Worm (Caenorhabditis elegans) whole organism, L4 larva: ENCODE results near the gene fbxa-120.

Source experiments
- ZK337.2 ChIP-seq: fragments of 200-800 bp; sonication (Bioruptor generic); IDR thresholded peaks from 2 replicates; pipeline ENCODE4 v1.3.6; 2022; ENCODE audit warnings: missing genetic modification reagents, missing genetic modification characterization, missing compliant biosample characterization
- ces-1 ChIP-seq: fragments of 150-350 bp; sonication (generic microtip); optimal IDR thresholded peaks from 4 replicates; lab custom pipeline; 2014; ENCODE audit warnings: missing biosample characterization, missing genetic modification reagents, missing genetic modification characterization
- dve-1 ChIP-seq: sonication (generic microtip); optimal IDR thresholded peaks from 2 replicates; lab custom pipeline; 2017; ENCODE audit warnings: antibody characterized with exemption, mild to moderate bottlenecking, missing genetic modification characterization, missing compliant biosample characterization; ENCODE audit not compliant: insufficient read depth
- egl-27 ChIP-seq: sonication (generic microtip); optimal IDR thresholded peaks from 3 replicates; lab custom pipeline; 2017; ENCODE audit warnings: missing biosample characterization, missing genetic modification reagents, missing genetic modification characterization
- fkh-10 ChIP-seq: fragments of 150-350 bp; optimal IDR thresholded peaks from 2 replicates; lab custom pipeline; 2014; ENCODE audit warnings: missing biosample characterization, missing genetic modification reagents, missing genetic modification characterization
- jun-1 ChIP-seq: fragments of 150-350 bp; optimal IDR thresholded peaks from 2 replicates; lab custom pipeline; 2014; ENCODE audit warnings: missing biosample characterization, missing genetic modification reagents, missing genetic modification characterization
- lin-39 ChIP-seq: fragments of 150-350 bp; optimal IDR thresholded peaks from 2 replicates; lab custom pipeline; 2014; ENCODE audit warnings: missing biosample characterization, missing genetic modification reagents, missing genetic modification characterization
- nhr-237 ChIP-seq: sonication (generic microtip); optimal IDR thresholded peaks from 2 replicates; lab custom pipeline; 2017; ENCODE audit warnings: missing biosample characterization, missing genetic modification characterization
- nhr-6 ChIP-seq: fragments of 150-350 bp; optimal IDR thresholded peaks from 2 replicates; lab custom pipeline; 2014; ENCODE audit warnings: missing biosample characterization, missing genetic modification characterization
- php-3 ChIP-seq: fragments of 200-800 bp; sonication (Bioruptor generic); IDR thresholded peaks from 2 replicates; pipeline ENCODE4 v1.3.6; 2022; ENCODE audit warnings: missing genetic modification reagents, missing genetic modification characterization, missing compliant biosample characterization
- saeg-2 ChIP-seq: fragments of 200-800 bp; sonication (Bioruptor generic); IDR thresholded peaks from 2 replicates; pipeline ENCODE4 v1.3.6; 2022; ENCODE audit warnings: missing genetic modification reagents, missing genetic modification characterization, missing compliant biosample characterization
- skn-1 ChIP-seq: fragments of 150-350 bp; optimal IDR thresholded peaks from 2 replicates; lab custom pipeline; 2014; ENCODE audit warnings: missing biosample characterization, missing genetic modification characterization
- zag-1 ChIP-seq: fragments of 150-350 bp; optimal IDR thresholded peaks from 2 replicates; lab custom pipeline; 2014; ENCODE audit warnings: missing biosample characterization, missing genetic modification characterization
- zip-11 ChIP-seq: fragments of 200-800 bp; sonication (Bioruptor generic); IDR thresholded peaks from 2 replicates; pipeline ENCODE4 v1.3.6; 2022; ENCODE audit warnings: missing genetic modification characterization, missing compliant biosample characterization

DNA sequence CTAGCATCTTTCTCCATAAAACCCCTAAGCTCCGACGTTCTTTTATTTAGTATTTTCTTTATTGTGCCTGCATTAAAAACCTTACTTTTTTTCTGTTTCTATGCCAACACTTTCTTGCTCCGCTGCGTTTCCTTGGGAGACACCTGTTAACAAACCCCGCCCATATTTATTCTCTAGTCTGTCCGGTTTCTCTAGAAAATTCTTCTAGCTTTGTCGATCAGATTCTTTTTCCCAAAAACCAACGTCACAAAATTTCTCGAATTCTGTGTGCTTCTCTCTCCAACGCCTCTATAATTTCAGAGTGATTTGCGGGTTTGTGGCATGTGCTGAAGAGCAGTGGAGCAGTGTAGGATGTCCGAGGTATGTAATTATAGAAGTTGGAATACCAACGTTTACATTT is 15.8 kb downstream of the fbxa-120 start, which contains the start of gene ptr-5:
- no peak for TF ChIP-seq skn-1
- TF ChIP-seq zag-1 (tag; lab: Kevin White, UChicago), result no peak
- TF ChIP-seq ces-1 (GFP tag; lab: Kevin White, UChicago), result no peak
- TF ChIP-seq nhr-237 (tag; lab: Kevin White, UChicago), result no peak
- no peak for TF ChIP-seq php-3
- TF ChIP-seq nhr-6, result no peak
- no peak for TF ChIP-seq ZK337.2
- no peak for TF ChIP-seq lin-39 (tag; lab: Kevin White, UChicago)
- no peak for TF ChIP-seq jun-1 (tag; lab: Kevin White, UChicago)
- no peak for TF ChIP-seq zip-11 (GFP tag; lab: Robert Waterston, UW)
- TF ChIP-seq dve-1, result no peak
- no peak for TF ChIP-seq egl-27
- TF ChIP-seq saeg-2 (GFP tag; lab: Robert Waterston, UW), result no peak
- TF ChIP-seq fkh-10 (GFP tag; lab: Kevin White, UChicago), result no peak
